Fruit fly (Drosophila melanogaster) Kc167 (cell line): ENCODE measurements around the gene CG34125.

Experiments
- h ChIP-seq: fragments of >200 bp; optimal IDR thresholded peaks from 3 replicates; lab custom pipeline; 2018; ENCODE audit warnings: missing external identifiers
- insv ChIP-seq: fragments of >200 bp; optimal IDR thresholded peaks from 3 replicates; lab custom pipeline; 2018; ENCODE audit warnings: missing external identifiers
- psq ChIP-seq: fragments of >200 bp; optimal IDR thresholded peaks from 2 replicates; lab custom pipeline; 2017; ENCODE audit warnings: missing external identifiers

dm6 chr2L:5006323-5006722, 40.9 kb downstream of the CG34125 start:
- TF ChIP-seq h: no peak
- no peak for TF ChIP-seq psq (lab: Kevin White, UChicago)
- no peak for TF ChIP-seq insv (lab: Kevin White, UChicago)
